Worm (Caenorhabditis elegans) whole organism, dauer: ENCODE data around the gene tdpo-1.

Experiments used
- unc-62 ChIP-seq: sonication (generic microtip); optimal IDR thresholded peaks from 2 replicates; lab custom pipeline; 2017; ENCODE audit warnings: missing biosample characterization, missing genetic modification reagents, missing genetic modification characterization

Gene tdpo-1

ce11 chrIV:1971078-1971477, 11.4 kb downstream of the tdpo-1 start:
- TF ChIP-seq unc-62 (GFP tag; lab: Kevin White, UChicago): no peak

- no peak for TF ChIP-seq unc-62 (GFP tag; lab: Kevin White, UChicago)
Observed at ce11 chrIV:1972271-1972670, 12.6 kb downstream of the tdpo-1 start, which contains the start of gene Y76B12C.4. Gene Y76B12C.4, minus strand, starts transcription at chrIV:1972371.

ce11 chrIV:1973372-1973771, 13.7 kb downstream of the tdpo-1 start, which contains the start of gene Y76B12C.3:
Gene Y76B12C.3, plus strand, starts transcription at chrIV:1973705.
- no peak for TF ChIP-seq unc-62 (GFP tag; lab: Kevin White, UChicago)

ce11 chrIV:1975594-1975993, 15.9 kb downstream of the tdpo-1 start:
- TF ChIP-seq unc-62 (GFP tag; lab: Kevin White, UChicago): no peak

ce11 chrIV:1979782-1980181, 20.1 kb downstream of the tdpo-1 start, which contains the start of gene Y76B12C.8:
Gene Y76B12C.8, plus strand, starts transcription at chrIV:1979988.
- TF ChIP-seq unc-62 (GFP tag; lab: Kevin White, UChicago): no peak

ce11 chrIV:1980961-1981446, 21.4 kb downstream of the tdpo-1 start, which contains the start of gene Y76B12C.6:
Gene Y76B12C.6, plus strand, starts transcription at chrIV:1981396.
- no peak for TF ChIP-seq unc-62 (GFP tag; lab: Kevin White, UChicago)

ce11 chrIV:1990843-1991339, 31.2 kb downstream of the tdpo-1 start:
- TF ChIP-seq unc-62 (GFP tag; lab: Kevin White, UChicago): no peak

- TF ChIP-seq unc-62 (GFP tag; lab: Kevin White, UChicago): no peak
Observed at ce11 chrIV:1992789-1993188, 33.1 kb downstream of the tdpo-1 start, which contains the start of gene xpc-1. Gene xpc-1, plus strand, starts transcription at chrIV:1993089.

- TF ChIP-seq unc-62 (GFP tag; lab: Kevin White, UChicago): no peak
Observed at ce11 chrIV:1997762-1998161, 38.1 kb downstream of the tdpo-1 start.

- no peak for TF ChIP-seq unc-62 (GFP tag; lab: Kevin White, UChicago)
Observed at ce11 chrIV:2002290-2002689, 42.6 kb downstream of the tdpo-1 start.

ce11 chrIV:2008920-2009319, 49.3 kb downstream of the tdpo-1 start:
- no peak for TF ChIP-seq unc-62 (GFP tag; lab: Kevin White, UChicago)
